Fruit fly (Drosophila melanogaster): ENCODE data around the gene bond.

- TF ChIP-seq Ada2b (GFP tag; IDR thresholded peaks at IDR 0.05) (peak; percentile 79), CG10654 (GFP tag; optimal IDR thresholded peaks at IDR 0.05) (no peak), HmgZ (tag; optimal IDR thresholded peaks at IDR 0.05) (no peak)
Observed at dm6 chr3R:22597344-22597954, 47.0 kb downstream of the bond start.

Measured in whole organism, embryonic.